Fruit fly (Drosophila melanogaster): Measurements from ENCODE around the gene Vps60.

Gene Vps60

DNA sequence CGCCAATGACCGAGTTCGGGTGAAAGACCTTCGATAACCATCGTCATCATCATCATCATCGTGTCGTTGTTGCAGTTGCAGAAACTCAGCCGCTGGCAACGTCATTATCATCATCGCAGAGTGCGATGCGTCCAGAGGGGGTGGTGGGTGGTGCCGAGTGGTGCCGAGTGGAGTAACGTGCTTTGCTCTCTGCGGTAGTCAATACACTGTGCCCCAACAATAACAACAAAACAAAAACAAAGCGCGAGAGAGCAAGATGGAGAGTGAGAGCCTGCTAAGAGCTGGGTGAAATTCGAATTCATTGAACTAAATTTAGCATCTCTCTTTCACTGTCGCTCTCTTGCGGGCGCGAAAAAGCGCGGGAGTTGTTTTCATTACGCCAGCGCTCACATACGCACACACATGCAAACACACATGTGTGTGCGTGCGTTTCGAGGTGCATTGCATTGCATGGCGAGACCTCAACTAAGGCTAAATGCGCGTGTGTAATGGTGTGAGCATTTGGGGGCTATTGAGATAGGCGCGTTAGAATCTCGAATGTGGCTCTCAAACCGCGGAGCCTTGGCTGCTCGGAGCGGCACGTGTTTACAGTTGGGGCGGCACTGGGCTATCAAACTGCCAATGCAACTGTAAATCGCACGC lies 9.4 kb downstream of the Vps60 start (continued):
- 0 out of 3 replicates have a peak, but pooled peaks have one; percentile 34 for TF ChIP-seq zen2 (GFP tag; IDR thresholded peaks at IDR 0.05; ENCODE audit: partially characterized antibody)
- 0 out of 3 replicates have a peak, but pooled peaks have one; percentile 6 for TF ChIP-seq CG6175 (GFP tag; IDR thresholded peaks at IDR 0.05)
- peak; percentile 33 for TF ChIP-seq CG10431 (GFP tag; optimal IDR thresholded peaks at IDR 0.05)
- peak; percentile 10 for TF ChIP-seq chn (GFP tag; optimal IDR thresholded peaks at IDR 0.05)
- peak; percentile 42; the same call in 1 of the 2 replicates for TF ChIP-seq bbx (GFP tag; IDR thresholded peaks at IDR 0.05; ENCODE audit: partially characterized antibody)
- no peak for TF ChIP-seq sc (optimal IDR thresholded peaks at IDR 0.05)
- no peak for TF ChIP-seq sc (GFP tag; optimal IDR thresholded peaks at IDR 0.05)
- TF ChIP-seq CG2199 (GFP tag; IDR thresholded peaks at IDR 0.05): peak; percentile 73; the same call in 1 of the 3 replicates
- peak; percentile 97 for TF ChIP-seq chinmo (GFP tag; IDR thresholded peaks at IDR 0.05; ENCODE audit: partially characterized antibody)
- TF ChIP-seq cad (GFP tag; optimal IDR thresholded peaks at IDR 0.05): peak; percentile 95
- TF ChIP-seq Hsf (GFP tag; optimal IDR thresholded peaks at IDR 0.05): no peak
- TF ChIP-seq nmo (GFP tag; optimal IDR thresholded peaks at IDR 0.05): peak; percentile 23
- TF ChIP-seq HLH4C (GFP tag; IDR thresholded peaks at IDR 0.05; ENCODE audit: partially characterized antibody): 0 out of 3 replicates have a peak, but pooled peaks have one; percentile 29
- no peak for TF ChIP-seq Nf-YA (GFP tag; IDR thresholded peaks at IDR 0.05)
- peak; percentile 96 for TF ChIP-seq cwo (GFP tag; optimal IDR thresholded peaks at IDR 0.05)
- 0 out of 3 replicates have a peak, but pooled peaks have one; percentile 42 for TF ChIP-seq CG34422 (GFP tag; IDR thresholded peaks at IDR 0.05)
- peak in 1 of 3 experiments; percentile 21 for TF ChIP-seq lola (GFP tag; optimal IDR thresholded peaks at IDR 0.05)
- TF ChIP-seq Hr78 (GFP tag; optimal IDR thresholded peaks at IDR 0.05): peak in 1 of 2 experiments; percentile 14
- no peak for TF ChIP-seq CG12219 (GFP tag; optimal IDR thresholded peaks at IDR 0.05)
- peak; percentile 28 for TF ChIP-seq lbe (GFP tag; optimal IDR thresholded peaks at IDR 0.05)

DNA sequence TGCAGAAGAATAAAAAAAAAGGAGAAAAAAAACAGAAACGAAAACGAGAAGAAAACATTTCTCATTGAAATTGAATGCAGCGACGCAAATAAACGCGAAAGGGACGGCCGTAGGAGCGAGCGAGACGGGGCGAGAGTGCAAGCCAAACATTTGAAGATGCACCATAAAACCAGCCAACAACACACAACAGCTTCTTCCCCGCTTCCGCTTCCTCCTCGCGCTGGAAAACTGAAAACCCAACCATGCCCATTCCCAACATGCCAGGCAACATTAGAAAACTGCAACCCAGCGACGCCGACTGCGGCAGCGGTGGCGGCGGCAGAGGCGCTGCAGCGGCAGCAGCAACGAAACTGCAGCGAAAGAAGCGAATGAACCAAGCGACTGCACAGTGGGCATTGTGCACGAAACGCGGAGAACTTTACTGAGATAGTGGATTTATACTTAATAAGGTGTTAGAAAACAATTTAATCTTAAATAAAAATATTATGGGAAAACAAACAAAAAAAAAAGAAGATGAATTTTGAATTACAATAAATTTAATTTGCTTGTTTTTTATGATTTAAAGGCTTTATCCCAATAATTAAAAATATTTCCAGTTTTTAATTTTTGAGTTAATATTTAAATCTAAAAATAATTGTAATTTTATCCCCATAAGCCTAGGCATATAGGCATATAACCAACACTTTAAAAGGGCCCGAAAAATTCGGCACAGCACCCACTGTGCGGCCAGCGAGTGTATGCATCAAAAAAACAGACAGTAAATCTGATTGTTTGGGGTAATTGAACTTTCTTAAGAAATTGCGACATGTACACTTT lies 10.3 kb downstream of the Vps60 start:
- TF ChIP-seq twi (tag; optimal IDR thresholded peaks at IDR 0.05) (peak; percentile 60), ro (GFP tag; IDR thresholded peaks at IDR 0.05) (no peak), org-1 (GFP tag; optimal IDR thresholded peaks at IDR 0.05) (peak; percentile 6), vvl (GFP tag; IDR thresholded peaks at IDR 0.05) (peak; percentile 55; the same call in 1 of the 2 replicates), hb (GFP tag; IDR thresholded peaks at IDR 0.05; ENCODE audit: partially characterized antibody) (no peak), gem (tag; optimal IDR thresholded peaks at IDR 0.05) (peak; percentile 84), CG16815 (GFP tag; optimal IDR thresholded peaks at IDR 0.05) (peak; percentile 68), Xbp1 (GFP tag; optimal IDR thresholded peaks at IDR 0.05) (peak; percentile 65), Hr78 (GFP tag; optimal IDR thresholded peaks at IDR 0.05) (peak in 1 of 2 experiments; percentile 36), Rfx (GFP tag; IDR thresholded peaks at IDR 0.05) (no peak), slbo (GFP tag; IDR thresholded peaks at IDR 0.05) (0 out of 2 replicates have a peak, but pooled peaks have one; percentile 11), CG18011 (GFP tag; optimal IDR thresholded peaks at IDR 0.05) (no peak), CG15269 (tag; optimal IDR thresholded peaks at IDR 0.05) (peak; percentile 63), crol (GFP tag; IDR thresholded peaks at IDR 0.05) (peak; percentile 52; the same call in 1 of the 2 replicates), CG8388 (GFP tag; optimal IDR thresholded peaks at IDR 0.05) (peak; percentile 72), z (GFP tag; IDR thresholded peaks at IDR 0.05) (0 out of 3 replicates have a peak, but pooled peaks have one; percentile 44), Sox102F (GFP tag; optimal IDR thresholded peaks at IDR 0.05) (peak; percentile 83), Stat92E (GFP tag; optimal IDR thresholded peaks at IDR 0.05) (peak in 1 of 3 experiments; percentile 26), Max (GFP tag; optimal IDR thresholded peaks at IDR 0.05) (peak; percentile 23), CG2202 (tag; optimal IDR thresholded peaks at IDR 0.05) (peak; percentile 63), crc (GFP tag; optimal IDR thresholded peaks at IDR 0.05) (no peak), cwo (GFP tag; optimal IDR thresholded peaks at IDR 0.05) (peak; percentile 1), ase (GFP tag; IDR thresholded peaks at IDR 0.05) (peak; percentile 16; the same call in 1 of the 3 replicates), tio (GFP tag; optimal IDR thresholded peaks at IDR 0.05) (peak; percentile 55), Dip2 (GFP tag; IDR thresholded peaks at IDR 0.05) (no peak), dmrt11E (tag; optimal IDR thresholded peaks at IDR 0.05) (peak; percentile 86), nerfin-1 (tag; optimal IDR thresholded peaks at IDR 0.05) (peak; percentile 74)

Data from whole organism, embryonic.